Fruit fly (Drosophila melanogaster): ENCODE data around the gene Rdl.

DNA sequence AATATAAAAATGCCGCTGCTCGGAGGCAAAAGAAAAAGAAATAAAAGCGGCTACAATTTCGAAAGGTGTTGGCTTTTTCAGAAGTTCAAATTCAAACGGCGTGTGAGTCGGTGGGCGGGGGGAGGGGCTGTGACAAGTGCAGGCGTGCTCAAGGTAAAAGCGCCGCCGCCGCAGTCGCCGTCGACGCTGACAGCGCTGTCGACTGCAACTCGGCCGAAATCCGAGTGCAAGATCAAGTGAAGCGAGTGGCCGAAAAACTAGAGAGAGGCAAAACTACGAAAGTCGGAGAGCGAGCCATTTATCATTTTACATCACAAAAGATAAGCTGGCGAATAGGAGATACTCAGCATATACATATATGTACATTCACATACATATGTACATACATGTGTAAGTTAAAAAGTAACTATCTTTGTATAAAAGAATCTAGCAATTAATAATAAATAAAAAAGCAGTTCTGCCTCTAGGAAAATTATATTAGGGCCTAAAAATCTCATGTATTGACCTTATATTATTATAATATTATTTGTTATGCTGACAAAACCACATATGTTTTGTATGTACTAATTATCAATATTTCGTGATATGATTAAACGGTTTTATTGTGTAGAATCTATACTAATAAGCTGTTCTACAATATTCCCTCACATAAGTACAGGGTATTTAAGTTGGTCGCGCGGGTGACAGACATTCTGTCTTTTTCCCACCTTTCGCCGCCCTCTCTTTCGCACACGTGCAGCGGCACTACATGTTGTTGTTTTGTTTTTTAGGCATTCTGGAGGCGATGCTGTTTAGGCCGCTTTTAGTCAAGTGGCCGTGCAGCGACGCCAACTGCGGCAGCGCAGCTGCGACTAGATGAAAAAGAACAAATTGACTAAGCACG is 53.0 kb downstream of the Rdl start:
- TF ChIP-seq CG14711 (tag; optimal IDR thresholded peaks at IDR 0.05): no peak
- TF ChIP-seq CG5204 (GFP tag; optimal IDR thresholded peaks at IDR 0.05): no peak
- no peak for TF ChIP-seq tj (GFP tag; optimal IDR thresholded peaks at IDR 0.05)
- no peak for TF ChIP-seq CG7101 (tag; optimal IDR thresholded peaks at IDR 0.05)

Measured in whole organism, adult.